Fruit fly (Drosophila melanogaster) whole organism, wandering third instar larva: ENCODE data around the gene Sbat.

Experiments
- Abd-B ChIP-seq: fragments of >200 bp; optimal IDR thresholded peaks from 2 replicates; lab custom pipeline; 2017; ENCODE audit warnings: missing biosample characterization, missing genetic modification characterization
- CG9705 ChIP-seq: fragments of 200-800 bp; sonication (Bioruptor generic); optimal IDR thresholded peaks from 2 replicates; lab custom pipeline; 2018; ENCODE audit warnings: missing biosample characterization, mild to moderate bottlenecking, missing genetic modification characterization
- CrebA ChIP-seq: fragments of 200-800 bp; sonication (Bioruptor generic); optimal IDR thresholded peaks from 2 replicates; lab custom pipeline; 2016; ENCODE audit warnings: missing biosample characterization, mild to moderate bottlenecking, missing genetic modification characterization, borderline replicate concordance
- Dfd ChIP-seq: fragments of >200 bp; optimal IDR thresholded peaks from 2 replicates; lab custom pipeline; 2017; ENCODE audit warnings: missing biosample characterization, missing genetic modification characterization
- Dif ChIP-seq: fragments of 200-275, 200-300 bp; sonication (Bioruptor generic); optimal IDR thresholded peaks from 2 replicates; lab custom pipeline; 2018; ENCODE audit warnings: missing biosample characterization, missing genetic modification characterization; ENCODE audit not compliant: partially characterized antibody
- GATAd ChIP-seq: sonication (Bioruptor generic); optimal IDR thresholded peaks from 2 replicates; lab custom pipeline; 2016; ENCODE audit warnings: missing biosample characterization, missing genetic modification characterization
- Hnf4 ChIP-seq: fragments of 200-800 bp; sonication (Bioruptor generic); optimal IDR thresholded peaks from 2 replicates; lab custom pipeline; 2016; ENCODE audit warnings: missing biosample characterization, mild to moderate bottlenecking, missing genetic modification characterization
- Hr78 ChIP-seq: fragments of >200 bp; optimal IDR thresholded peaks from 2 replicates; lab custom pipeline; 2017; ENCODE audit warnings: missing biosample characterization, missing genetic modification characterization
- Hr83 ChIP-seq: fragments of 200-300 bp; sonication (Bioruptor generic); optimal IDR thresholded peaks from 2 replicates; lab custom pipeline; 2016; ENCODE audit warnings: missing biosample characterization, mild to moderate bottlenecking, missing genetic modification characterization, moderate library complexity; ENCODE audit not compliant: poor library complexity, severe bottlenecking
- Mio ChIP-seq: sonication (Bioruptor generic); optimal IDR thresholded peaks from 2 replicates; lab custom pipeline; 2016; ENCODE audit warnings: missing biosample characterization, missing genetic modification characterization
- Myc ChIP-seq: fragments of >200 bp; optimal IDR thresholded peaks from 2 replicates; lab custom pipeline; 2017
- N ChIP-seq: fragments of >200 bp; optimal IDR thresholded peaks from 2 replicates; lab custom pipeline; 2018; ENCODE audit warnings: missing biosample characterization, missing external identifiers, missing genetic modification characterization
- OdsH ChIP-seq: fragments of 200-800 bp; sonication (Bioruptor generic); optimal IDR thresholded peaks from 2 replicates; lab custom pipeline; 2016; ENCODE audit warnings: missing biosample characterization, mild to moderate bottlenecking, missing genetic modification characterization
- Rel ChIP-seq, 2 experiments: fragments of 200-800 bp; sonication (Bioruptor generic) in 1 of 2; optimal IDR thresholded peaks; 2 replicates in 1 of 2; 3 replicates in 1 of 2; lab custom pipeline; 2016 to 2019; ENCODE audit warnings: mild to moderate bottlenecking in 2 of 2, missing biosample characterization in 2 of 2, missing genetic modification characterization in 2 of 2, moderate library complexity in 1 of 2
- Vsx2 ChIP-seq: fragments of 200-300, 225-300 bp; sonication (Bioruptor generic); optimal IDR thresholded peaks from 2 replicates; lab custom pipeline; 2018; ENCODE audit warnings: missing biosample characterization, missing genetic modification characterization; ENCODE audit not compliant: partially characterized antibody
- br ChIP-seq: fragments of 200-800 bp; sonication (Bioruptor generic); optimal IDR thresholded peaks from 2 replicates; lab custom pipeline; 2016; ENCODE audit warnings: missing biosample characterization, missing genetic modification characterization
- brk ChIP-seq: fragments of 200-800 bp; sonication (Bioruptor generic); optimal IDR thresholded peaks from 2 replicates; lab custom pipeline; 2016; ENCODE audit warnings: missing biosample characterization, mild to moderate bottlenecking, missing genetic modification characterization
- dl ChIP-seq, 2 experiments: fragments of 175-275, 200-275 bp in 1 of 2; fragments of 200-275 bp in 1 of 2; sonication (Bioruptor generic); optimal IDR thresholded peaks; lab custom pipeline; 2018; ENCODE audit warnings: mild to moderate bottlenecking in 2 of 2, missing biosample characterization in 2 of 2, missing genetic modification characterization in 2 of 2, moderate library complexity in 2 of 2; ENCODE audit not compliant: partially characterized antibody in 2 of 2, insufficient read depth in 1 of 2
- dsf ChIP-seq: sonication (Bioruptor generic); optimal IDR thresholded peaks from 2 replicates; lab custom pipeline; 2016; ENCODE audit warnings: missing biosample characterization, missing genetic modification characterization, borderline replicate concordance
- ey ChIP-seq: fragments of 200-800 bp; sonication (Bioruptor generic); optimal IDR thresholded peaks from 2 replicates; lab custom pipeline; 2016; ENCODE audit warnings: missing biosample characterization, missing genetic modification characterization
- foxo ChIP-seq, 2 experiments: fragments of 200-800 bp; sonication (Bioruptor generic); optimal IDR thresholded peaks; 2 replicates in 1 of 2; 3 replicates in 1 of 2; lab custom pipeline; 2016 to 2017; ENCODE audit warnings: missing biosample characterization in 2 of 2, missing genetic modification characterization in 2 of 2
- fru ChIP-seq: fragments of 200-800 bp; sonication (Bioruptor generic); optimal IDR thresholded peaks from 3 replicates; lab custom pipeline; 2016; ENCODE audit warnings: missing biosample characterization, mild to moderate bottlenecking, missing genetic modification characterization
- h ChIP-seq: fragments of 200-800 bp; sonication (Bioruptor generic); optimal IDR thresholded peaks from 3 replicates; lab custom pipeline; 2016; ENCODE audit warnings: missing biosample characterization, mild to moderate bottlenecking, missing genetic modification characterization
- jim ChIP-seq: fragments of 175-275, 200-325 bp; sonication (Bioruptor generic); optimal IDR thresholded peaks from 2 replicates; lab custom pipeline; 2016; ENCODE audit warnings: missing biosample characterization, mild to moderate bottlenecking, missing genetic modification characterization
- lola ChIP-seq: fragments of >200 bp; optimal IDR thresholded peaks from 2 replicates; lab custom pipeline; 2017; ENCODE audit warnings: missing biosample characterization, missing genetic modification characterization
- pan ChIP-seq: fragments of >200 bp; optimal IDR thresholded peaks from 2 replicates; lab custom pipeline; 2017
- rgr ChIP-seq: fragments of 200-800 bp; sonication (Bioruptor generic); optimal IDR thresholded peaks from 3 replicates; lab custom pipeline; 2016; ENCODE audit warnings: missing biosample characterization, mild to moderate bottlenecking, missing genetic modification characterization
- sage ChIP-seq: fragments of 200-800 bp; sonication (Bioruptor generic); optimal IDR thresholded peaks from 2 replicates; lab custom pipeline; 2016; ENCODE audit warnings: missing biosample characterization, mild to moderate bottlenecking, missing genetic modification characterization
- sv ChIP-seq: fragments of 200-800 bp; sonication (Bioruptor generic); optimal IDR thresholded peaks from 3 replicates; lab custom pipeline; 2016; ENCODE audit warnings: missing biosample characterization, missing genetic modification characterization
- tai ChIP-seq: sonication (Bioruptor generic); optimal IDR thresholded peaks from 2 replicates; lab custom pipeline; 2016; ENCODE audit warnings: missing biosample characterization, missing genetic modification characterization
- usp ChIP-seq: fragments of >200 bp; optimal IDR thresholded peaks from 2 replicates; lab custom pipeline; 2017; ENCODE audit warnings: missing biosample characterization, missing genetic modification characterization
- woc ChIP-seq: sonication (Bioruptor generic); optimal IDR thresholded peaks from 2 replicates; lab custom pipeline; 2016; ENCODE audit warnings: missing biosample characterization, mild to moderate bottlenecking, missing genetic modification characterization

Sbat gene

DNA sequence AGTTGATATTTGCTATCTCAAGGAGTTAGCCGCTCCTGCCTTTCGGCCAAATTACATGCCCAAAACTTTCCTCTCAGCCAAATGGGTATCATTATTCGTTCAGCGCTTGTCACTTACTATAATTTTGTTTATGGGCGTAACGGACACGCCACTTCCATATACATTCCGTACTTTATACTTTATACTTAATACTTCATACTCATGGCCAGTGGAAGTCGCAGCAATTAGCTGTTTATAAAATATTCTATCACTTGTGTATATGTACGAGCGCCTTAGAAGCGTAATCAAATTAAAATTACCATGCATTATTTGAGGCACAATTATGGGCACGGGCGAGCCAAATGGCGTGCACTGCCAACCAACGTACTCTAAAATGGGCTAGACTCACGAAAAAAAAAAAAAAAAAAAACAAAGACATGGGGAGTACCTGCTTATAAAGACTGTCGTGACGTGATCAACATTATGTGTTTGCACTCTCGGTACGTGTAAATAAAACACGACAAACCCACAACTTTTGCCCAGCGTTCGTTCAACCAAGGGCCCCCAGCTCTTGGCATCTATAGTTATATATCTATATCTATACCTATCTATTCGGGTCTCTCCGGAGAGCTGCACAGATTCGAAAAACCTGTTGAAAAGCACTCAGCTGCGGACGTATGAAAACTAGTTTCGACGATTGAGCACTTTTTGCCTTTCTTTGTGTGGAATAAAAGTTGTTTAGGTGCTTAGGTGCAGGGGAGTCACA lies 16.8 kb upstream of the Sbat start:
- TF ChIP-seq pan (lab: Kevin White, UChicago), result no peak
- TF ChIP-seq Hr83 (GFP tag; lab: Kevin White, UChicago), result peak; percentile 32
- no peak for TF ChIP-seq Hr78 (GFP tag; lab: Kevin White, UChicago)

DNA sequence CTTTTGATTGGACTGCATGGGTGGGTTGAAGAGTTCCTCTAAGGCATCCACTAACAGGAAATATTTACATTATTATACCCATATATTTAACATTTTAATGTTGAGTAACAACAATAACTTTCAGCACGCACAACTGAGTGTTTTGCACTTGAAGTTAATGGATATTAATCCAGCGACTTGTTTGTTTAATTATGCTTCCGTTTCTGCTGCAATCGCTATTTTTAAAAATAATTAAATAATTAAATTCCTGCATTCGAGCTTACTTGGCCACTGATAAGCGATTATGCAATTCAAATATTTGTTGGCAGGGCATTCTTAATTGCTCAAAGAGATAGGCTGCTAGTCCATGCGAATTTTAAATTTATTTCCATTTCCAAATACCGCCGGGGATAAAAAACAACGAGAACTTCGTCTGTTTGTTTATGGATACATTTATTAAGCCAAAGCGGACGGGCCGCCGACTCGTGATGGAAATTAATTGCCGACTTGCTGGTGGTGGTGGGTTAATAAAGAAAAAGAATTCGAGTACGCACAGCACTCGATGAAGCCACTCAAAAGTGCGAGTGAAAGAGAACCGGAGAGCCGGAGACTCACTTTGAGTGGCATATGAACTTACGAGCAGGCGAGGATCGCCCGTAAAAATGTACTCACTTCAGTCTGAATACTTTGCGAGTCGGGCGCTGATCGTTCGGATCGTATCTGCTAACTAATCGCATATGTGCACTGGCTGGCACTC lies 16.1 kb upstream of the Sbat start:
- TF ChIP-seq dl (GFP tag; optimal IDR thresholded peaks at IDR 0.05; lab: Kevin White, UChicago; ENCODE audit: insufficient read depth in 1 of 2, partially characterized antibody in 2 of 2) (peak; percentile 47 to 53), lola (GFP tag; lab: Kevin White, UChicago) (no peak), OdsH (GFP tag; lab: Kevin White, UChicago) (no peak), Mio (GFP tag; lab: Kevin White, UChicago) (no peak), Hnf4 (no peak), N (GFP tag; lab: Kevin White, UChicago) (no peak), foxo (GFP tag; optimal IDR thresholded peaks at IDR 0.05; lab: Kevin White, UChicago) (peak in 1 of 2 experiments; percentile 2), Hr78 (GFP tag; lab: Kevin White, UChicago) (no peak), h (GFP tag; lab: Kevin White, UChicago) (peak; percentile 1), fru (peak; percentile 25), Abd-B (GFP tag; lab: Kevin White, UChicago) (no peak), rgr (GFP tag; lab: Kevin White, UChicago) (peak; percentile 8), Vsx2 (no peak), GATAd (GFP tag; lab: Kevin White, UChicago) (no peak), Dif (GFP tag; lab: Kevin White, UChicago) (peak; percentile 76), brk (GFP tag; lab: Kevin White, UChicago) (no peak)

DNA sequence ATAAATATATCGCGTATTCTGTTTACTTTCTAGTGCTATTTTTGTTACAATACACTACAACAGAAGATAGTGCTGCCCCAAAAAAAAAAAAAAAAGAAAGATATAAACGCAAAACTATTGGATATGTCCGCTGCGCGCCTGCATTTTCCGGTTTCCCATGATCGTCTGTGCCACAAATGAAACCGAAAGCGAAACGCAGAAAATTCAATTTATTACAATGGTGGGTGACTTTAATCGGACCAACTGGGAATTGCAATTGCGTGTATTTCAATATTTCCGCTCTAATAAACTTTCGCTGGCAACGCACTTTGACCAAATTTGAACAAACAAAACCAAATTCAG lies 15.6 kb upstream of the Sbat start:
- TF ChIP-seq Hr83 (GFP tag; lab: Kevin White, UChicago), result no peak
- TF ChIP-seq Vsx2, result no peak
- TF ChIP-seq Rel (GFP tag; optimal IDR thresholded peaks at IDR 0.05; lab: Kevin White, UChicago), result no peak
- TF ChIP-seq Rel (tag; optimal IDR thresholded peaks at IDR 0.05; lab: Kevin White, UChicago), result no peak
- TF ChIP-seq CG9705 (GFP tag; lab: Kevin White, UChicago), result no peak
- no peak for TF ChIP-seq sv
- TF ChIP-seq foxo (GFP tag; optimal IDR thresholded peaks at IDR 0.05; lab: Kevin White, UChicago), result no peak
- no peak for TF ChIP-seq CrebA (GFP tag; lab: Kevin White, UChicago)
- TF ChIP-seq dsf (GFP tag; lab: Kevin White, UChicago), result no peak
- no peak for TF ChIP-seq Myc (lab: Kevin White, UChicago)
- TF ChIP-seq pan (lab: Kevin White, UChicago), result no peak
- TF ChIP-seq br (GFP tag; lab: Kevin White, UChicago), result no peak
- TF ChIP-seq Hr78 (GFP tag; lab: Kevin White, UChicago), result no peak
- TF ChIP-seq brk (GFP tag; lab: Kevin White, UChicago), result no peak
- TF ChIP-seq ey (GFP tag; lab: Kevin White, UChicago), result no peak
- no peak for TF ChIP-seq rgr (GFP tag; lab: Kevin White, UChicago)
- TF ChIP-seq woc, result no peak
- no peak for TF ChIP-seq Dfd (GFP tag; lab: Kevin White, UChicago)
- TF ChIP-seq OdsH (GFP tag; lab: Kevin White, UChicago), result no peak
- no peak for TF ChIP-seq sage (GFP tag; lab: Kevin White, UChicago)
- TF ChIP-seq GATAd (GFP tag; lab: Kevin White, UChicago), result no peak

DNA sequence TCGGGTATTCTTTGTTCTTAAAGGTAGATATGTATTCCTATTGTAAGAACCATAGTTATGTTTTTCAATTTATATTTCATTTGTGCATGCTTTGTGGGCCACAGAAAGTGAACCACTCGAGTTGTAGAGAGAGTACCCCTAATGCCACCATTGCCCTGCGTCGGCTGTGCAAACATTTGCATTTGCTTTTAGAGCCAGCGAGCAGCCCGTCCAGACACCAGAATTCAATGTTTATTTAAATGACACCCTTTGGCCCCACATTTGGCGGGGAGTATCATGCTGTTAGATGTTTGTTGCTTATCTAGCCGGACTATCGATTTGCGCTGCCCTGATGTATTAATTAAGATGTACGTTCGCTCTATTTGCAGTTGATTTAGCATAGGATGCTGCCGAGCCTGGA lies 13.5 kb upstream of the Sbat start:
- TF ChIP-seq br (GFP tag; lab: Kevin White, UChicago), result no peak
- no peak for TF ChIP-seq Mio (GFP tag; lab: Kevin White, UChicago)
- TF ChIP-seq sv, result no peak
- TF ChIP-seq brk (GFP tag; lab: Kevin White, UChicago), result no peak
- TF ChIP-seq CG9705 (GFP tag; lab: Kevin White, UChicago), result no peak
- TF ChIP-seq Myc (lab: Kevin White, UChicago), result no peak
- TF ChIP-seq Hr83 (GFP tag; lab: Kevin White, UChicago), result peak; percentile 52
- peak; percentile 34 for TF ChIP-seq rgr (GFP tag; lab: Kevin White, UChicago)
- no peak for TF ChIP-seq lola (GFP tag; lab: Kevin White, UChicago)
- no peak for TF ChIP-seq woc
- TF ChIP-seq OdsH (GFP tag; lab: Kevin White, UChicago), result no peak
- TF ChIP-seq jim (GFP tag; lab: Kevin White, UChicago), result no peak
- no peak for TF ChIP-seq pan (lab: Kevin White, UChicago)
- no peak for TF ChIP-seq Dfd (GFP tag; lab: Kevin White, UChicago)
- TF ChIP-seq Dif (GFP tag; lab: Kevin White, UChicago), result no peak
- peak; percentile 18 for TF ChIP-seq h (GFP tag; lab: Kevin White, UChicago)
- TF ChIP-seq Hr78 (GFP tag; lab: Kevin White, UChicago), result no peak
- TF ChIP-seq usp (GFP tag; lab: Kevin White, UChicago), result no peak
- TF ChIP-seq tai (GFP tag; lab: Kevin White, UChicago), result no peak
- no peak for TF ChIP-seq fru
- no peak for TF ChIP-seq CrebA (GFP tag; lab: Kevin White, UChicago)
- TF ChIP-seq, all 38 proteins: peak for 3
